Worm (Caenorhabditis elegans): ENCODE data around the gene Y69A2AR.25.

- TF ChIP-seq jun-1 (tag; optimal IDR thresholded peaks at IDR 0.05), result no peak
- TF ChIP-seq eor-1 (tag; optimal IDR thresholded peaks at IDR 0.05), result no peak
- TF ChIP-seq ceh-28 (tag; optimal IDR thresholded peaks at IDR 0.05), result no peak
- TF ChIP-seq ztf-4 (tag; optimal IDR thresholded peaks at IDR 0.05), result no peak
- no peak for TF ChIP-seq ceh-82 (tag; optimal IDR thresholded peaks at IDR 0.05)
- no peak for TF ChIP-seq nfya-1 (tag; optimal IDR thresholded peaks at IDR 0.05; ENCODE audit: insufficient read depth)
- TF ChIP-seq elt-1 (tag; optimal IDR thresholded peaks at IDR 0.05), result no peak
- TF ChIP-seq pha-4 (tag; optimal IDR thresholded peaks at IDR 0.05), result no peak
- no peak for TF ChIP-seq ceh-9 (tag; optimal IDR thresholded peaks at IDR 0.05)
- TF ChIP-seq lin-15B (tag; optimal IDR thresholded peaks at IDR 0.05), result no peak
These were observed 42.8 kb upstream of the Y69A2AR.25 start for ce11 chrIV:2610974-2611373.

Measured in whole organism, L3 larva.